Fruit fly (Drosophila melanogaster) whole organism, embryonic: ENCODE data around the gene lin-52.
A peak's percentile ranks its signal among the peaks of the same experiment; 100 is the strongest.

ENCODE experiments used
- ATbp ChIP-seq: fragments of 200-800 bp; sonication (Bioruptor generic); optimal IDR thresholded peaks from 2 replicates; lab custom pipeline; 2017; ENCODE audit warnings: missing biosample characterization, mild to moderate bottlenecking, missing genetic modification characterization, missing genetic modification reagents
- Atf6 ChIP-seq: fragments of 200-800 bp; sonication (Bioruptor generic); IDR thresholded peaks from 2 replicates; pipeline ENCODE4 v1.3.6; 2022; ENCODE audit warnings: missing biosample characterization, missing genetic modification characterization
- Bteb2 ChIP-seq: fragments of 200-800 bp; sonication (Bioruptor generic); optimal IDR thresholded peaks from 2 replicates; lab custom pipeline; 2016; ENCODE audit warnings: missing biosample characterization, missing genetic modification characterization
- CG10431 ChIP-seq: fragments of 200-800 bp; sonication (Bioruptor generic); optimal IDR thresholded peaks from 3 replicates; lab custom pipeline; 2018; ENCODE audit warnings: missing biosample characterization, mild to moderate bottlenecking, missing genetic modification characterization
- CG10462 ChIP-seq: fragments of 200-800 bp; sonication (Bioruptor generic); optimal IDR thresholded peaks from 2 replicates; lab custom pipeline; 2016; ENCODE audit warnings: missing biosample characterization, missing genetic modification characterization
- CG11085 ChIP-seq: fragments of 200-800 bp; sonication (Bioruptor generic); IDR thresholded peaks from 2 replicates; pipeline ENCODE4 v1.3.6; 2022; ENCODE audit warnings: missing biosample characterization, missing genetic modification characterization
- CG11247 ChIP-seq: fragments of 200-800 bp; sonication (Bioruptor generic); IDR thresholded peaks from 2 replicates; pipeline ENCODE4 v1.3.6; 2022; ENCODE audit warnings: missing biosample characterization, missing genetic modification characterization
- CG11696 ChIP-seq: fragments of 200-800 bp; sonication (Bioruptor generic); IDR thresholded peaks from 2 replicates; pipeline ENCODE4 v1.3.6; 2022; ENCODE audit warnings: missing biosample characterization, missing genetic modification characterization
- CG12299 ChIP-seq: fragments of 200-800 bp; sonication (Bioruptor generic); optimal IDR thresholded peaks from 2 replicates; lab custom pipeline; 2018; ENCODE audit warnings: missing biosample characterization, mild to moderate bottlenecking, missing genetic modification characterization
- CG15073 ChIP-seq: fragments of 200-800 bp; sonication (Bioruptor generic); optimal IDR thresholded peaks from 2 replicates; lab custom pipeline; 2016; ENCODE audit warnings: missing biosample characterization, missing genetic modification characterization
- CG15601 ChIP-seq: fragments of 200-800 bp; sonication (Bioruptor generic); optimal IDR thresholded peaks from 3 replicates; lab custom pipeline; 2019; ENCODE audit warnings: missing biosample characterization, mild to moderate bottlenecking, missing genetic modification characterization, moderate library complexity
- CG17361 ChIP-seq: fragments of 200-800 bp; sonication (Bioruptor generic); IDR thresholded peaks from 3 replicates; pipeline ENCODE4 v1.3.6; 2022; ENCODE audit warnings: missing biosample characterization, missing genetic modification characterization
- CG18476 ChIP-seq: fragments of 200-800 bp; sonication (Bioruptor generic); optimal IDR thresholded peaks from 2 replicates; lab custom pipeline; 2016; ENCODE audit warnings: missing biosample characterization, mild to moderate bottlenecking, missing genetic modification characterization
- CG2202 ChIP-seq: fragments of 200-800 bp; sonication (Bioruptor generic); optimal IDR thresholded peaks from 2 replicates; lab custom pipeline; 2018; ENCODE audit warnings: missing biosample characterization, mild to moderate bottlenecking, missing genetic modification characterization
- CG2712 ChIP-seq: fragments of 200-800 bp; optimal IDR thresholded peaks from 3 replicates; lab custom pipeline; 2019; ENCODE audit warnings: missing biosample characterization, mild to moderate bottlenecking, missing genetic modification characterization, moderate library complexity
- CG30431 ChIP-seq: fragments of 200-800 bp; sonication (Bioruptor generic); optimal IDR thresholded peaks from 2 replicates; lab custom pipeline; 2017; ENCODE audit warnings: missing biosample characterization, missing genetic modification characterization
- CG34224 ChIP-seq: fragments of 200-800 bp; sonication (Bioruptor generic); IDR thresholded peaks from 3 replicates; pipeline ENCODE4 v1.3.6; 2022; ENCODE audit warnings: missing biosample characterization, missing genetic modification characterization; ENCODE audit not compliant: partially characterized antibody
- CG4282 ChIP-seq: fragments of 200-800 bp; sonication (Bioruptor generic); optimal IDR thresholded peaks from 2 replicates; lab custom pipeline; 2016; ENCODE audit warnings: missing biosample characterization, missing genetic modification characterization
- CG4404 ChIP-seq: fragments of 200-800 bp; sonication (Bioruptor generic); IDR thresholded peaks from 2 replicates; pipeline ENCODE4 v1.3.6; 2022; ENCODE audit warnings: missing biosample characterization, missing genetic modification characterization
- CG4820 ChIP-seq: fragments of 200-800 bp; sonication (Bioruptor generic); optimal IDR thresholded peaks from 3 replicates; lab custom pipeline; 2016; ENCODE audit warnings: missing biosample characterization, missing genetic modification characterization
- CG6683 ChIP-seq: fragments of 200-800 bp; sonication (Bioruptor generic); optimal IDR thresholded peaks from 2 replicates; lab custom pipeline; 2017; ENCODE audit warnings: missing biosample characterization, mild to moderate bottlenecking, missing genetic modification characterization, missing genetic modification reagents
- CG7839 ChIP-seq: fragments of 200-800 bp; sonication (Bioruptor generic); optimal IDR thresholded peaks from 3 replicates; lab custom pipeline; 2018; ENCODE audit warnings: missing biosample characterization, mild to moderate bottlenecking, missing genetic modification characterization, moderate library complexity
- CG8281 ChIP-seq: fragments of 200-800 bp; sonication (Bioruptor generic); optimal IDR thresholded peaks from 2 replicates; lab custom pipeline; 2018; ENCODE audit warnings: missing biosample characterization, mild to moderate bottlenecking, missing genetic modification characterization, moderate library complexity
- CG8290 ChIP-seq, 3 experiments: fragments of 200-800 bp; sonication (Bioruptor generic); optimal IDR thresholded peaks; 2 replicates each; lab custom pipeline; 2016 to 2019; ENCODE audit warnings: missing biosample characterization in 3 of 3, missing genetic modification characterization in 3 of 3, mild to moderate bottlenecking in 2 of 3, moderate library complexity in 1 of 3
- CG8359 ChIP-seq: fragments of 200-800 bp; sonication (Bioruptor generic); optimal IDR thresholded peaks from 2 replicates; lab custom pipeline; 2017; ENCODE audit warnings: missing biosample characterization, mild to moderate bottlenecking, missing genetic modification characterization, borderline replicate concordance
- Dll ChIP-seq: fragments of 200-800 bp; sonication (Bioruptor generic); IDR thresholded peaks from 4 replicates; pipeline ENCODE4 v1.3.6; 2022; ENCODE audit warnings: missing biosample characterization, missing genetic modification characterization; ENCODE audit not compliant: partially characterized antibody
- Doc3 ChIP-seq: fragments of 200-800 bp; sonication (Bioruptor generic); IDR thresholded peaks from 3 replicates; pipeline ENCODE4 v1.3.6; 2022; ENCODE audit warnings: missing biosample characterization, missing genetic modification characterization; ENCODE audit not compliant: partially characterized antibody
- Fer1 ChIP-seq: fragments of 200-800 bp; sonication (Bioruptor generic); optimal IDR thresholded peaks from 2 replicates; lab custom pipeline; 2017; ENCODE audit warnings: missing biosample characterization, mild to moderate bottlenecking, missing genetic modification characterization
- Fer2 ChIP-seq: fragments of 200-800 bp; sonication (Bioruptor generic); optimal IDR thresholded peaks from 2 replicates; lab custom pipeline; 2018; ENCODE audit warnings: missing biosample characterization, mild to moderate bottlenecking, missing genetic modification characterization, moderate library complexity
- H2.0 ChIP-seq: fragments of 200-800 bp; sonication (Bioruptor generic); IDR thresholded peaks from 2 replicates; pipeline ENCODE4 v1.3.6; 2022; ENCODE audit warnings: missing biosample characterization, missing genetic modification characterization
- Hr3 ChIP-seq: fragments of 200-800 bp; sonication (Bioruptor generic); optimal IDR thresholded peaks from 3 replicates; lab custom pipeline; 2016; ENCODE audit warnings: missing biosample characterization, missing genetic modification characterization
- NC2α ChIP-seq: fragments of 200-800 bp; sonication (Bioruptor generic); optimal IDR thresholded peaks from 2 replicates; lab custom pipeline; 2016; ENCODE audit warnings: missing biosample characterization, missing genetic modification characterization
- Sry-β ChIP-seq: fragments of 200-800 bp; sonication (Bioruptor generic); optimal IDR thresholded peaks from 2 replicates; lab custom pipeline; 2018; ENCODE audit warnings: missing biosample characterization, mild to moderate bottlenecking, missing genetic modification characterization, moderate library complexity
- az2 ChIP-seq: fragments of 200-800 bp; sonication (Bioruptor generic); optimal IDR thresholded peaks from 3 replicates; lab custom pipeline; 2016; ENCODE audit warnings: missing biosample characterization, missing genetic modification characterization
- bbx ChIP-seq: fragments of 200-800 bp; sonication (Bioruptor generic); IDR thresholded peaks from 2 replicates; pipeline ENCODE4 v1.3.6; 2022; ENCODE audit warnings: missing biosample characterization, missing genetic modification characterization; ENCODE audit not compliant: partially characterized antibody
- dpn ChIP-seq, 2 experiments: fragments of 200-800 bp; sonication (Bioruptor generic); optimal IDR thresholded peaks; 3 replicates each; lab custom pipeline; 2016; ENCODE audit warnings: missing biosample characterization in 2 of 2, missing genetic modification characterization in 2 of 2
- ems ChIP-seq: fragments of 200-800 bp; sonication (Bioruptor generic); optimal IDR thresholded peaks from 3 replicates; lab custom pipeline; 2016; ENCODE audit warnings: missing biosample characterization, missing genetic modification characterization
- grau ChIP-seq: fragments of 200-800 bp; optimal IDR thresholded peaks from 3 replicates; lab custom pipeline; 2019; ENCODE audit warnings: missing biosample characterization, mild to moderate bottlenecking, missing genetic modification characterization, moderate library complexity
- lab ChIP-seq: fragments of 200-800 bp; sonication (Bioruptor generic); optimal IDR thresholded peaks from 3 replicates; lab custom pipeline; 2017; ENCODE audit warnings: missing biosample characterization, missing genetic modification characterization, mild to moderate bottlenecking, moderate library complexity, missing genetic modification reagents
- nmo ChIP-seq: fragments of 200-800 bp; sonication (Bioruptor generic); optimal IDR thresholded peaks from 2 replicates; lab custom pipeline; 2018; ENCODE audit warnings: missing biosample characterization, mild to moderate bottlenecking, missing genetic modification characterization, moderate library complexity
- oc ChIP-seq: fragments of 200-800 bp; sonication (Bioruptor generic); optimal IDR thresholded peaks from 2 replicates; lab custom pipeline; 2018; ENCODE audit warnings: missing biosample characterization, mild to moderate bottlenecking, missing genetic modification characterization, moderate library complexity
- odd ChIP-seq: fragments of 200-800 bp; sonication (Bioruptor generic); optimal IDR thresholded peaks from 2 replicates; lab custom pipeline; 2017; ENCODE audit warnings: missing biosample characterization, mild to moderate bottlenecking, missing genetic modification characterization
- pb ChIP-seq: fragments of 200-800 bp; sonication (Bioruptor generic); optimal IDR thresholded peaks from 3 replicates; lab custom pipeline; 2016; ENCODE audit warnings: missing biosample characterization, missing genetic modification characterization
- phol ChIP-seq: fragments of 200-800 bp; sonication (Bioruptor generic); optimal IDR thresholded peaks from 3 replicates; lab custom pipeline; 2018; ENCODE audit warnings: missing biosample characterization, mild to moderate bottlenecking, missing genetic modification characterization, moderate library complexity
- run ChIP-seq: fragments of 200-800 bp; sonication (Bioruptor generic); optimal IDR thresholded peaks from 3 replicates; lab custom pipeline; 2018; ENCODE audit warnings: missing biosample characterization, mild to moderate bottlenecking, missing genetic modification characterization
- scrt ChIP-seq: fragments of 200-800 bp; sonication (Bioruptor generic); optimal IDR thresholded peaks from 2 replicates; lab custom pipeline; 2018; ENCODE audit warnings: missing biosample characterization, mild to moderate bottlenecking, missing genetic modification characterization, moderate library complexity
- sim ChIP-seq: fragments of 200-800 bp; sonication (Bioruptor generic); IDR thresholded peaks from 2 replicates; pipeline ENCODE4 v1.3.6; 2022; ENCODE audit warnings: missing biosample characterization, missing genetic modification characterization
- zfh2 ChIP-seq: fragments of 200-800 bp; sonication (Bioruptor generic); optimal IDR thresholded peaks from 2 replicates; lab custom pipeline; 2016; ENCODE audit warnings: missing biosample characterization, missing genetic modification characterization

lin-52 gene

dm6 chrX:5735268-5735941, 19.4 kb downstream of the lin-52 start (continued):
- TF ChIP-seq oc (tag; lab: Kevin White, UChicago): peak; percentile 81
- peak; percentile 81 for TF ChIP-seq Fer1 (GFP tag; lab: Kevin White, UChicago)
- peak; percentile 36 for TF ChIP-seq Fer2 (tag; lab: Kevin White, UChicago)
- TF ChIP-seq CG10431: no peak
- TF ChIP-seq NC2α (GFP tag; lab: Kevin White, UChicago): no peak
- TF ChIP-seq Bteb2 (GFP tag; lab: Kevin White, UChicago): peak; percentile 57
- peak; percentile 45 for TF ChIP-seq ATbp (GFP tag; lab: Kevin White, UChicago)
- peak; percentile 9 for TF ChIP-seq CG30431
- no peak for TF ChIP-seq sim
- peak; percentile 80 for TF ChIP-seq nmo (GFP tag; lab: Kevin White, UChicago)
- peak; percentile 62 for TF ChIP-seq CG15601 (tag; lab: Kevin White, UChicago)
- no peak for TF ChIP-seq bbx
- peak; percentile 75 for TF ChIP-seq az2
- TF ChIP-seq CG11696 (GFP tag; lab: Robert Waterston, UW): peak; percentile 66
- TF ChIP-seq Atf6 (GFP tag; lab: Robert Waterston, UW): peak; percentile 65
- TF ChIP-seq phol (tag; lab: Kevin White, UChicago): peak; percentile 71
- TF ChIP-seq CG4282: no peak
- TF ChIP-seq dpn (GFP tag; optimal IDR thresholded peaks at IDR 0.05; lab: Kevin White, UChicago): peak; percentile 55 to 82
- TF ChIP-seq CG12299 (tag; lab: Kevin White, UChicago): peak; percentile 61
- TF ChIP-seq CG4820 (GFP tag; lab: Kevin White, UChicago): peak; percentile 46
- peak; percentile 83 for TF ChIP-seq CG17361 (GFP tag; lab: Robert Waterston, UW)
- peak; percentile 21 for TF ChIP-seq CG8359 (GFP tag; lab: Kevin White, UChicago)
- TF ChIP-seq CG11085 (GFP tag; lab: Robert Waterston, UW): peak; percentile 54
- TF ChIP-seq grau (tag; lab: Kevin White, UChicago): peak; percentile 95
- peak; percentile 36 for TF ChIP-seq scrt (GFP tag; lab: Kevin White, UChicago)
- TF ChIP-seq CG7839 (tag; lab: Kevin White, UChicago): peak; percentile 86
- peak; percentile 51 for TF ChIP-seq ems
- TF ChIP-seq CG8290 (GFP tag; optimal IDR thresholded peaks at IDR 0.05; lab: Kevin White, UChicago): peak; percentile 3
- TF ChIP-seq CG8290 (tag; optimal IDR thresholded peaks at IDR 0.05; lab: Kevin White, UChicago): peak in 1 of 2 experiments; percentile 85
- TF ChIP-seq pb (GFP tag; lab: Kevin White, UChicago): no peak
- no peak for TF ChIP-seq CG15073 (GFP tag; lab: Kevin White, UChicago)
- TF ChIP-seq CG2202 (tag; lab: Kevin White, UChicago): peak; percentile 30
- TF ChIP-seq run (tag; lab: Kevin White, UChicago): peak; percentile 25
- peak; percentile 76 for TF ChIP-seq CG11247
- TF ChIP-seq zfh2 (GFP tag; lab: Kevin White, UChicago): peak; percentile 34
- TF ChIP-seq CG2712 (tag; lab: Kevin White, UChicago): peak; percentile 87
- peak; percentile 87 for TF ChIP-seq lab (GFP tag; lab: Kevin White, UChicago)
- TF ChIP-seq Dll (GFP tag; lab: Robert Waterston, UW): no peak
- peak; percentile 71 for TF ChIP-seq Hr3 (GFP tag; lab: Kevin White, UChicago)
- peak; percentile 78 for TF ChIP-seq H2.0
- TF ChIP-seq CG8281 (tag; lab: Kevin White, UChicago): peak; percentile 51
- peak; percentile 34 for TF ChIP-seq CG18476 (GFP tag; lab: Kevin White, UChicago)
- TF ChIP-seq Doc3: no peak
- peak; percentile 47 for TF ChIP-seq CG4404 (GFP tag; lab: Robert Waterston, UW)
- no peak for TF ChIP-seq Sry-β
- TF ChIP-seq CG34224 (GFP tag; lab: Robert Waterston, UW): no peak
- TF ChIP-seq odd (GFP tag; lab: Kevin White, UChicago): peak; percentile 50
- peak; percentile 29 for TF ChIP-seq CG6683
- TF ChIP-seq CG10462 (GFP tag; lab: Kevin White, UChicago): peak; percentile 24
